Fruit fly (Drosophila melanogaster) whole organism, adult: ENCODE results near the gene Cftr.

Experiments used
- CG11617 ChIP-seq: fragments of 200-800 bp; sonication (Bioruptor generic); optimal IDR thresholded peaks from 2 replicates; lab custom pipeline; 2017; ENCODE audit warnings: mild to moderate bottlenecking, missing biosample characterization, missing genetic modification reagents, missing genetic modification characterization
- CG12768 ChIP-seq: fragments of 200-800 bp; sonication (Bioruptor generic); optimal IDR thresholded peaks from 2 replicates; lab custom pipeline; 2017; ENCODE audit warnings: missing biosample characterization, missing genetic modification characterization, mild to moderate bottlenecking, moderate library complexity, missing genetic modification reagents
- CG14711 ChIP-seq: fragments of 200-800 bp; sonication (Bioruptor generic); optimal IDR thresholded peaks from 2 replicates; lab custom pipeline; 2018; ENCODE audit warnings: missing biosample characterization, mild to moderate bottlenecking, missing genetic modification characterization, moderate library complexity
- CG1620 ChIP-seq: fragments of 200-800 bp; sonication (Bioruptor generic); optimal IDR thresholded peaks from 2 replicates; lab custom pipeline; 2016; ENCODE audit warnings: missing biosample characterization, missing genetic modification characterization
- CG33017 ChIP-seq: fragments of 200-800 bp; sonication (Bioruptor generic); optimal IDR thresholded peaks from 2 replicates; lab custom pipeline; 2018; ENCODE audit warnings: missing biosample characterization, mild to moderate bottlenecking, missing genetic modification characterization, moderate library complexity
- CG5204 ChIP-seq: fragments of 200-800 bp; sonication (Bioruptor generic); optimal IDR thresholded peaks from 2 replicates; lab custom pipeline; 2016; ENCODE audit warnings: missing biosample characterization, missing genetic modification characterization
- CG7045 ChIP-seq: fragments of 200-800 bp; sonication (Bioruptor generic); optimal IDR thresholded peaks from 2 replicates; lab custom pipeline; 2017; ENCODE audit warnings: missing biosample characterization, mild to moderate bottlenecking, missing genetic modification characterization
- CG7101 ChIP-seq: fragments of 200-800 bp; sonication (Bioruptor generic); optimal IDR thresholded peaks from 2 replicates; lab custom pipeline; 2018; ENCODE audit warnings: missing biosample characterization, mild to moderate bottlenecking, missing genetic modification characterization, moderate library complexity
- Clk ChIP-seq: fragments of 200-800 bp; sonication (Bioruptor generic); optimal IDR thresholded peaks from 2 replicates; lab custom pipeline; 2017; ENCODE audit warnings: missing biosample characterization, missing genetic modification characterization
- Crg-1 ChIP-seq: fragments of 200-800 bp; sonication (Bioruptor generic); optimal IDR thresholded peaks from 2 replicates; lab custom pipeline; 2016; ENCODE audit warnings: missing biosample characterization, missing genetic modification characterization
- Hr96 ChIP-seq: fragments of 200-800 bp; sonication (Bioruptor generic); optimal IDR thresholded peaks from 2 replicates; lab custom pipeline; 2016; ENCODE audit warnings: missing biosample characterization, missing genetic modification characterization
- Mnt ChIP-seq: fragments of 200-800 bp; sonication (Bioruptor generic); optimal IDR thresholded peaks from 2 replicates; lab custom pipeline; 2016; ENCODE audit warnings: missing biosample characterization, mild to moderate bottlenecking, missing genetic modification characterization
- bab1 ChIP-seq: fragments of 200-800 bp; sonication (Bioruptor generic); optimal IDR thresholded peaks from 3 replicates; lab custom pipeline; 2019; ENCODE audit warnings: missing biosample characterization, mild to moderate bottlenecking, missing genetic modification characterization, moderate library complexity
- cic ChIP-seq: fragments of 200-800 bp; sonication (Bioruptor generic); optimal IDR thresholded peaks from 2 replicates; lab custom pipeline; 2017; ENCODE audit warnings: missing biosample characterization, mild to moderate bottlenecking, missing genetic modification characterization, moderate library complexity
- cnc ChIP-seq, 2 experiments: fragments of >200 bp; optimal IDR thresholded peaks; 2 replicates each; lab custom pipeline; 2017
- kay ChIP-seq: fragments of 200-800 bp; sonication (Bioruptor generic); peaks from one replicate; lab custom pipeline; 2016; ENCODE audit warnings: missing biosample characterization, missing genetic modification characterization, borderline replicate concordance
- ovo ChIP-seq: fragments of 200-800 bp; sonication (Bioruptor generic); optimal IDR thresholded peaks from 2 replicates; lab custom pipeline; 2016; ENCODE audit warnings: missing biosample characterization, missing genetic modification characterization
- pad ChIP-seq: fragments of 200-800 bp; sonication (Bioruptor generic); optimal IDR thresholded peaks from 3 replicates; lab custom pipeline; 2017; ENCODE audit warnings: missing biosample characterization, missing genetic modification characterization, mild to moderate bottlenecking, moderate library complexity, missing genetic modification reagents
- tj ChIP-seq: fragments of 200-800 bp; sonication (Bioruptor generic); optimal IDR thresholded peaks from 3 replicates; lab custom pipeline; 2017; ENCODE audit warnings: missing biosample characterization, mild to moderate bottlenecking, missing genetic modification characterization, moderate library complexity
- toe ChIP-seq: fragments of 200-800 bp; sonication (Bioruptor generic); optimal IDR thresholded peaks from 2 replicates; lab custom pipeline; 2016; ENCODE audit warnings: missing biosample characterization, missing genetic modification characterization

Gene Cftr

dm6 chr3R:24585042-24585698 is 41.5 kb upstream of the Cftr start, which contains the start of the genes CG13625 and mld:
Gene CG13625 (minus strand): TSS chr3R:24585160.
Gene mld (plus strand): TSS chr3R:24585653.
- TF ChIP-seq ovo (GFP tag; lab: Kevin White, UChicago) (peak; percentile 41), CG11617 (GFP tag; lab: Kevin White, UChicago) (peak; percentile 0), CG12768 (GFP tag; lab: Kevin White, UChicago) (no peak)

- TF ChIP-seq Clk (peak; percentile 48), pad (GFP tag; lab: Kevin White, UChicago) (peak; percentile 52), CG5204 (GFP tag; lab: Kevin White, UChicago) (no peak), Hr96 (GFP tag; lab: Kevin White, UChicago) (no peak), CG1620 (GFP tag; lab: Kevin White, UChicago) (peak; percentile 34), cic (GFP tag; lab: Kevin White, UChicago) (peak; percentile 65), CG33017 (tag; lab: Kevin White, UChicago) (peak; percentile 48), ovo (GFP tag; lab: Kevin White, UChicago) (peak; percentile 68), toe (GFP tag; lab: Kevin White, UChicago) (no peak), CG11617 (GFP tag; lab: Kevin White, UChicago) (no peak), CG7101 (tag; lab: Kevin White, UChicago) (peak; percentile 70), Mnt (GFP tag; lab: Kevin White, UChicago) (peak; percentile 81), kay (GFP tag; lab: Kevin White, UChicago) (no peak), CG12768 (GFP tag; lab: Kevin White, UChicago) (peak; percentile 68), tj (peak; percentile 93), Crg-1 (GFP tag; lab: Kevin White, UChicago) (peak; percentile 76), CG14711 (peak; percentile 44), CG7045 (peak; percentile 35), cnc (optimal IDR thresholded peaks at IDR 0.05; lab: Kevin White, UChicago) (peak in 1 of 2 experiments; percentile 0), bab1 (peak; percentile 22)
Observed at dm6 chr3R:24582669-24582995, 38.9 kb upstream of the Cftr start, which contains the start of gene REPTOR. Gene REPTOR (minus strand): TSS chr3R:24582864.

dm6 chr3R:24581891-24582668 is 38.4 kb upstream of the Cftr start:
- TF ChIP-seq CG11617 (GFP tag; lab: Kevin White, UChicago) (no peak), tj (peak; percentile 73), kay (GFP tag; lab: Kevin White, UChicago) (no peak), CG5204 (GFP tag; lab: Kevin White, UChicago) (no peak), ovo (GFP tag; lab: Kevin White, UChicago) (peak; percentile 67), CG7045 (no peak), CG14711 (no peak), Mnt (GFP tag; lab: Kevin White, UChicago) (peak; percentile 77), bab1 (no peak), CG1620 (GFP tag; lab: Kevin White, UChicago) (no peak), CG12768 (GFP tag; lab: Kevin White, UChicago) (peak; percentile 52), pad (GFP tag; lab: Kevin White, UChicago) (peak; percentile 77), Hr96 (GFP tag; lab: Kevin White, UChicago) (no peak), Clk (peak; percentile 6), cnc (optimal IDR thresholded peaks at IDR 0.05; lab: Kevin White, UChicago) (peak; percentile 74 to 86), toe (GFP tag; lab: Kevin White, UChicago) (no peak), Crg-1 (GFP tag; lab: Kevin White, UChicago) (peak; percentile 23), CG33017 (tag; lab: Kevin White, UChicago) (peak; percentile 8), CG7101 (tag; lab: Kevin White, UChicago) (peak; percentile 8), cic (GFP tag; lab: Kevin White, UChicago) (peak; percentile 100)

- TF ChIP-seq CG33017 (tag; lab: Kevin White, UChicago) (no peak), cic (GFP tag; lab: Kevin White, UChicago) (no peak), pad (GFP tag; lab: Kevin White, UChicago) (no peak), Crg-1 (GFP tag; lab: Kevin White, UChicago) (no peak), CG7101 (tag; lab: Kevin White, UChicago) (no peak), CG14711 (no peak), toe (GFP tag; lab: Kevin White, UChicago) (no peak), Hr96 (GFP tag; lab: Kevin White, UChicago) (no peak), bab1 (no peak)
Observed at dm6 chr3R:24580963-24581277, 37.2 kb upstream of the Cftr start.

- TF ChIP-seq toe (GFP tag; lab: Kevin White, UChicago) (no peak), Hr96 (GFP tag; lab: Kevin White, UChicago) (no peak), CG1620 (GFP tag; lab: Kevin White, UChicago) (no peak), CG7101 (tag; lab: Kevin White, UChicago) (no peak), ovo (GFP tag; lab: Kevin White, UChicago) (no peak), CG33017 (tag; lab: Kevin White, UChicago) (no peak), CG11617 (GFP tag; lab: Kevin White, UChicago) (no peak), CG14711 (no peak), Mnt (GFP tag; lab: Kevin White, UChicago) (no peak), tj (no peak), bab1 (no peak), CG5204 (GFP tag; lab: Kevin White, UChicago) (no peak), Clk (no peak), pad (GFP tag; lab: Kevin White, UChicago) (no peak), cnc (optimal IDR thresholded peaks at IDR 0.05; lab: Kevin White, UChicago) (no peak), Crg-1 (GFP tag; lab: Kevin White, UChicago) (no peak), cic (GFP tag; lab: Kevin White, UChicago) (no peak), CG7045 (no peak), CG12768 (GFP tag; lab: Kevin White, UChicago) (no peak)
Observed at dm6 chr3R:24580067-24580962, 36.6 kb upstream of the Cftr start.
